Fruit fly (Drosophila melanogaster) whole organism, embryonic: Measurements from ENCODE around the gene mio.

Experiments used
- CG17612 ChIP-seq: fragments of 200-800 bp; sonication (Bioruptor generic); IDR thresholded peaks from 2 replicates; pipeline ENCODE4 v1.3.6; 2022; ENCODE audit warnings: missing biosample characterization, missing genetic modification characterization
- CG2678 ChIP-seq: fragments of 200-800 bp; sonication (Bioruptor generic); optimal IDR thresholded peaks from 3 replicates; lab custom pipeline; 2019; ENCODE audit warnings: missing biosample characterization, mild to moderate bottlenecking, missing genetic modification characterization, moderate library complexity
- CG4360 ChIP-seq: fragments of 200-800 bp; sonication (Bioruptor generic); IDR thresholded peaks from 2 replicates; pipeline ENCODE4 v1.3.6; 2022; ENCODE audit warnings: missing biosample characterization, missing genetic modification characterization
- CG4820 ChIP-seq: fragments of 200-800 bp; sonication (Bioruptor generic); optimal IDR thresholded peaks from 3 replicates; lab custom pipeline; 2016; ENCODE audit warnings: missing biosample characterization, missing genetic modification characterization
- CG7963 ChIP-seq: fragments of 200-800 bp; sonication (Bioruptor generic); IDR thresholded peaks from 3 replicates; pipeline ENCODE4 v1.3.6; 2022; ENCODE audit warnings: missing biosample characterization, missing genetic modification characterization; ENCODE audit not compliant: partially characterized antibody
- CG8765 ChIP-seq: fragments of 200-800 bp; sonication (Bioruptor generic); IDR thresholded peaks from 2 replicates; pipeline ENCODE4 v1.3.6; 2022; ENCODE audit warnings: missing biosample characterization, missing genetic modification characterization
- Chrac-16 ChIP-seq: fragments of 200-800 bp; sonication (Bioruptor generic); optimal IDR thresholded peaks from 3 replicates; lab custom pipeline; 2016; ENCODE audit warnings: missing biosample characterization, missing genetic modification characterization
- eyg ChIP-seq: fragments of 200-800 bp; sonication (Bioruptor generic); optimal IDR thresholded peaks from 3 replicates; lab custom pipeline; 2016; ENCODE audit warnings: missing biosample characterization, missing genetic modification characterization
- sens-2 ChIP-seq: fragments of 200-800 bp; sonication (Bioruptor generic); IDR thresholded peaks from 2 replicates; pipeline ENCODE4 v1.3.6; 2022; ENCODE audit warnings: missing biosample characterization, missing genetic modification characterization

dm6 chr2L:2197475-2198118, 19.5 kb upstream of the mio start, which contains the start of gene COX7AL2:
- TF ChIP-seq CG4820 (GFP tag; lab: Kevin White, UChicago) (no peak), CG4360 (no peak), CG8765 (GFP tag; lab: Robert Waterston, UW) (no peak), sens-2 (GFP tag; lab: Robert Waterston, UW) (no peak), CG7963 (GFP tag; lab: Robert Waterston, UW) (no peak), CG17612 (GFP tag; lab: Robert Waterston, UW) (no peak), Chrac-16 (GFP tag; lab: Kevin White, UChicago) (peak; percentile 15), eyg (no peak), CG2678 (tag; lab: Kevin White, UChicago) (no peak)
